Fruit fly (Drosophila melanogaster) whole organism, prepupa: Measurements from ENCODE around the gene CG4161.

Source experiments
- Blimp-1 ChIP-seq: fragments of 200-800 bp; sonication (Bioruptor generic); optimal IDR thresholded peaks from 3 replicates; lab custom pipeline; 2017; ENCODE audit warnings: missing biosample characterization, missing genetic modification characterization, mild to moderate bottlenecking, moderate library complexity, missing genetic modification reagents
- CG10631 ChIP-seq: fragments of 200-800 bp; sonication (Bioruptor generic); optimal IDR thresholded peaks from 2 replicates; lab custom pipeline; 2016; ENCODE audit warnings: missing biosample characterization, missing genetic modification characterization
- CG10669 ChIP-seq: fragments of 200-800 bp; sonication (Bioruptor generic); optimal IDR thresholded peaks from 3 replicates; lab custom pipeline; 2018; ENCODE audit warnings: missing biosample characterization, mild to moderate bottlenecking, missing genetic modification characterization, moderate library complexity
- CG11294 ChIP-seq: fragments of 200-800 bp; sonication (Bioruptor generic); IDR thresholded peaks from 2 replicates; pipeline ENCODE4 v1.3.6; 2022; ENCODE audit warnings: missing biosample characterization, missing genetic modification characterization
- CG11762 ChIP-seq: fragments of 200-800 bp; sonication (Bioruptor generic); optimal IDR thresholded peaks from 3 replicates; lab custom pipeline; 2016; ENCODE audit warnings: missing biosample characterization, missing genetic modification characterization; ENCODE audit not compliant: insufficient read depth
- CG15336 ChIP-seq: fragments of 200-800 bp; sonication (Bioruptor generic); IDR thresholded peaks from 2 replicates; pipeline ENCODE4 v1.3.6; 2022; ENCODE audit warnings: missing biosample characterization, missing genetic modification characterization
- CG1621 ChIP-seq: fragments of 200-800 bp; sonication (Bioruptor generic); optimal IDR thresholded peaks from 3 replicates; lab custom pipeline; 2018; ENCODE audit warnings: missing biosample characterization, mild to moderate bottlenecking, missing genetic modification characterization
- CG3032 ChIP-seq: fragments of 200-800 bp; optimal IDR thresholded peaks from 2 replicates; lab custom pipeline; 2019; ENCODE audit warnings: missing biosample characterization, mild to moderate bottlenecking, missing genetic modification characterization, moderate library complexity
- CG31627 ChIP-seq: fragments of 200-800 bp; sonication (Bioruptor generic); optimal IDR thresholded peaks from 3 replicates; lab custom pipeline; 2016; ENCODE audit warnings: missing biosample characterization, missing genetic modification characterization
- CG32006 ChIP-seq: fragments of 200-800 bp; sonication (Bioruptor generic); optimal IDR thresholded peaks from 3 replicates; lab custom pipeline; 2017; ENCODE audit warnings: missing biosample characterization, mild to moderate bottlenecking, missing genetic modification characterization
- CG34406 ChIP-seq: fragments of 200-800 bp; sonication (Bioruptor generic); optimal IDR thresholded peaks from 3 replicates; lab custom pipeline; 2016; ENCODE audit warnings: missing biosample characterization, missing genetic modification characterization
- CG3919 ChIP-seq: fragments of 200-800 bp; sonication (Bioruptor generic); optimal IDR thresholded peaks from 3 replicates; lab custom pipeline; 2016; ENCODE audit warnings: missing biosample characterization, missing genetic modification characterization
- CG4318 ChIP-seq: fragments of 200-800 bp; sonication (Bioruptor generic); optimal IDR thresholded peaks from 3 replicates; lab custom pipeline; 2017; ENCODE audit warnings: missing biosample characterization, mild to moderate bottlenecking, missing genetic modification characterization
- CG6163 ChIP-seq: fragments of 200-800 bp; sonication (Bioruptor generic); IDR thresholded peaks from 3 replicates; pipeline ENCODE4 v1.3.6; 2022; ENCODE audit warnings: missing biosample characterization, missing genetic modification characterization
- CG6276 ChIP-seq: fragments of 200-800 bp; sonication (Bioruptor generic); optimal IDR thresholded peaks from 2 replicates; lab custom pipeline; 2017; ENCODE audit warnings: missing biosample characterization, mild to moderate bottlenecking, missing genetic modification characterization
- CG6792 ChIP-seq: fragments of 200-800 bp; sonication (Bioruptor generic); optimal IDR thresholded peaks from 3 replicates; lab custom pipeline; 2016; ENCODE audit warnings: missing biosample characterization, missing genetic modification characterization
- CG6808 ChIP-seq: fragments of 200-800 bp; sonication (Bioruptor generic); optimal IDR thresholded peaks from 3 replicates; lab custom pipeline; 2017; ENCODE audit warnings: missing biosample characterization, missing genetic modification characterization, mild to moderate bottlenecking, moderate library complexity, missing genetic modification reagents
- CG8119 ChIP-seq: fragments of 200-800 bp; sonication (Bioruptor generic); IDR thresholded peaks from 3 replicates; pipeline ENCODE4 v1.3.6; 2022; ENCODE audit warnings: missing biosample characterization, missing genetic modification characterization
- CG8632 ChIP-seq: fragments of 200-800 bp; sonication (Bioruptor generic); optimal IDR thresholded peaks from 3 replicates; lab custom pipeline; 2016; ENCODE audit warnings: missing biosample characterization, missing genetic modification characterization
- CG9139 ChIP-seq: fragments of 200-800 bp; sonication (Bioruptor generic); optimal IDR thresholded peaks from 3 replicates; lab custom pipeline; 2017; ENCODE audit warnings: missing biosample characterization, mild to moderate bottlenecking, missing genetic modification characterization
- Eip75B ChIP-seq: fragments of 200-800 bp; sonication (Bioruptor generic); optimal IDR thresholded peaks from 3 replicates; lab custom pipeline; 2016; ENCODE audit warnings: missing biosample characterization, missing genetic modification characterization
- Eip78C ChIP-seq: fragments of 200-800 bp; sonication (Bioruptor generic); peaks from one replicate; lab custom pipeline; 2016; ENCODE audit warnings: missing biosample characterization, missing genetic modification characterization
- Eip93F ChIP-seq: fragments of 200-800 bp; sonication (Bioruptor generic); optimal IDR thresholded peaks from 2 replicates; lab custom pipeline; 2016; ENCODE audit warnings: missing biosample characterization, mild to moderate bottlenecking, missing genetic modification characterization
- Ets21C ChIP-seq: fragments of 200-800 bp; sonication (Bioruptor generic); optimal IDR thresholded peaks from 3 replicates; lab custom pipeline; 2016; ENCODE audit warnings: missing biosample characterization, missing genetic modification characterization
- Ets96B ChIP-seq: fragments of 200-800 bp; optimal IDR thresholded peaks from 2 replicates; lab custom pipeline; 2019; ENCODE audit warnings: missing biosample characterization, mild to moderate bottlenecking, missing genetic modification characterization, moderate library complexity
- Gug ChIP-seq: fragments of 200-800 bp; sonication (Bioruptor generic); IDR thresholded peaks from 2 replicates; pipeline ENCODE4 v1.3.6; 2022; ENCODE audit warnings: missing biosample characterization, missing genetic modification characterization
- Hr38 ChIP-seq: sonication (Bioruptor generic); optimal IDR thresholded peaks from 2 replicates; lab custom pipeline; 2016; ENCODE audit warnings: missing biosample characterization, missing genetic modification characterization
- Hr39 ChIP-seq: fragments of 200-800 bp; sonication (Bioruptor generic); optimal IDR thresholded peaks from 2 replicates; lab custom pipeline; 2016; ENCODE audit warnings: missing biosample characterization, missing genetic modification characterization
- Hr4 ChIP-seq: fragments of 200-800 bp; sonication (Bioruptor generic); optimal IDR thresholded peaks from 3 replicates; lab custom pipeline; 2016; ENCODE audit warnings: missing biosample characterization, missing genetic modification characterization
- Lpt ChIP-seq: fragments of 200-800 bp; sonication (Bioruptor generic); optimal IDR thresholded peaks from 3 replicates; lab custom pipeline; 2016; ENCODE audit warnings: missing biosample characterization, missing genetic modification characterization
- Met ChIP-seq: fragments of 200-800 bp; sonication (Bioruptor generic); optimal IDR thresholded peaks from 3 replicates; lab custom pipeline; 2016; ENCODE audit warnings: missing biosample characterization, missing genetic modification characterization
- Sox102F ChIP-seq: fragments of 200-800 bp; sonication (Bioruptor generic); optimal IDR thresholded peaks from 2 replicates; lab custom pipeline; 2016; ENCODE audit warnings: missing biosample characterization, mild to moderate bottlenecking, missing genetic modification characterization
- Sox14 ChIP-seq: fragments of 200-800 bp; sonication (Bioruptor generic); optimal IDR thresholded peaks from 3 replicates; lab custom pipeline; 2016; ENCODE audit warnings: missing biosample characterization, missing genetic modification characterization
- Sox15 ChIP-seq: fragments of 200-800 bp; sonication (Bioruptor generic); optimal IDR thresholded peaks from 3 replicates; lab custom pipeline; 2016; ENCODE audit warnings: missing biosample characterization, missing genetic modification characterization
- achi ChIP-seq: fragments of 200-800 bp; sonication (Bioruptor generic); optimal IDR thresholded peaks from 3 replicates; lab custom pipeline; 2016; ENCODE audit warnings: missing biosample characterization, missing genetic modification characterization
- acj6 ChIP-seq: fragments of 200-800 bp; sonication (Bioruptor generic); optimal IDR thresholded peaks from 3 replicates; lab custom pipeline; 2016; ENCODE audit warnings: missing biosample characterization, missing genetic modification characterization
- dac ChIP-seq: fragments of 200-800 bp; sonication (Bioruptor generic); optimal IDR thresholded peaks from 2 replicates; lab custom pipeline; 2017; ENCODE audit warnings: missing biosample characterization, mild to moderate bottlenecking, missing genetic modification characterization
- dsx ChIP-seq: fragments of 200-800 bp; optimal IDR thresholded peaks from 3 replicates; lab custom pipeline; 2019; ENCODE audit warnings: missing biosample characterization, mild to moderate bottlenecking, missing genetic modification characterization, moderate library complexity; ENCODE audit not compliant: poor library complexity, severe bottlenecking
- eg ChIP-seq: fragments of 200-800 bp; sonication (Bioruptor generic); IDR thresholded peaks from 3 replicates; pipeline ENCODE4 v1.3.6; 2022; ENCODE audit warnings: missing biosample characterization, missing genetic modification characterization
- esn ChIP-seq: fragments of 200-800 bp; sonication (Bioruptor generic); optimal IDR thresholded peaks from 2 replicates; lab custom pipeline; 2016; ENCODE audit warnings: missing biosample characterization, mild to moderate bottlenecking, missing genetic modification characterization, moderate library complexity
- fd59A ChIP-seq: fragments of 200-800 bp; sonication (Bioruptor generic); optimal IDR thresholded peaks from 2 replicates; lab custom pipeline; 2017; ENCODE audit warnings: missing biosample characterization, mild to moderate bottlenecking, missing genetic modification characterization, missing genetic modification reagents
- fd85E ChIP-seq: fragments of 200-800 bp; sonication (Bioruptor generic); optimal IDR thresholded peaks from 3 replicates; lab custom pipeline; 2016; ENCODE audit warnings: missing biosample characterization, missing genetic modification characterization
- fkh ChIP-seq: fragments of 200-800 bp; sonication (Bioruptor generic); optimal IDR thresholded peaks from 3 replicates; lab custom pipeline; 2017; ENCODE audit warnings: missing biosample characterization, mild to moderate bottlenecking, missing genetic modification characterization, moderate library complexity
- pdm3 ChIP-seq: fragments of 200-800 bp; sonication (Bioruptor generic); optimal IDR thresholded peaks from 3 replicates; lab custom pipeline; 2016; ENCODE audit warnings: missing biosample characterization, missing genetic modification characterization
- salr ChIP-seq, 2 experiments: fragments of 200-800 bp; sonication (Bioruptor generic); optimal IDR thresholded peaks; 3 replicates each; lab custom pipeline; 2016 to 2018; ENCODE audit warnings: missing biosample characterization in 2 of 2, missing genetic modification characterization in 2 of 2, mild to moderate bottlenecking in 1 of 2
- spab ChIP-seq: fragments of 200-800 bp; sonication (Bioruptor generic); optimal IDR thresholded peaks from 2 replicates; lab custom pipeline; 2017; ENCODE audit warnings: missing biosample characterization, mild to moderate bottlenecking, missing genetic modification characterization, missing genetic modification reagents
- ss ChIP-seq, 2 experiments: fragments of 200-800 bp; sonication (Bioruptor generic); optimal IDR thresholded peaks; 2 replicates in 1 of 2; 3 replicates in 1 of 2; lab custom pipeline; 2017 to 2018; ENCODE audit warnings: mild to moderate bottlenecking in 2 of 2, missing biosample characterization in 2 of 2, missing genetic modification characterization in 2 of 2, moderate library complexity in 1 of 2
- svp ChIP-seq: fragments of 200-800 bp; sonication (Bioruptor generic); peaks from one replicate; lab custom pipeline; 2016; ENCODE audit warnings: missing biosample characterization, missing genetic modification characterization
- topi ChIP-seq: fragments of 200-800 bp; sonication (Bioruptor generic); optimal IDR thresholded peaks from 3 replicates; lab custom pipeline; 2016; ENCODE audit warnings: missing biosample characterization, missing genetic modification characterization
- vri ChIP-seq: fragments of 200-800 bp; sonication (Bioruptor generic); optimal IDR thresholded peaks from 3 replicates; lab custom pipeline; 2016; ENCODE audit warnings: missing biosample characterization, mild to moderate bottlenecking, missing genetic modification characterization

Gene CG4161

DNA sequence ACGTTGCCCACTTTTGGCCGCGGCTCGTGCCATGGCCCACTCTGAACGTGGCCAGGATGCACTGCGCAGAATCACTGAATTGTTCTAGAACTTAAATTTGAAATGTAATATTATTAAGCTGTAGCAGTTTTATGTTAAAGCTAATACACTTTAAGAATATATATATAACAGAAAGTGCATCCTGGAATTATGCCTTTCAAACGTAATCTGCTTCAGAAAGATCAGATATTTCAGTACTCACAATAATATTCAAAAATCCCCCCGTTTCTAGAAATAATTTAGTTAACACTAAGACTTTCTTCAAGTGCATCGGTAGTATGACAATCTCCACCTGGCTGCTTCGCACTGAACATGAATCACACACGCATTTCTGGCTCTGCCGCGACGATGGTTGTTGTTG is 40.7 kb upstream of the CG4161 start (continued):
- TF ChIP-seq Met (GFP tag; lab: Kevin White, UChicago): peak; percentile 5
- peak; percentile 33 for TF ChIP-seq Hr39 (GFP tag; lab: Kevin White, UChicago)
- peak; percentile 84 for TF ChIP-seq CG4318 (GFP tag; lab: Kevin White, UChicago)
- peak; percentile 45 for TF ChIP-seq CG6808 (GFP tag; lab: Kevin White, UChicago)
- TF ChIP-seq Blimp-1 (GFP tag; lab: Kevin White, UChicago): no peak
- TF ChIP-seq CG10669: peak; percentile 36
- peak; percentile 81 for TF ChIP-seq Eip78C (GFP tag; lab: Kevin White, UChicago)
- TF ChIP-seq Sox102F (GFP tag; lab: Kevin White, UChicago): peak; percentile 7
- peak; percentile 81 for TF ChIP-seq eg
- TF ChIP-seq CG9139 (GFP tag; lab: Kevin White, UChicago): no peak

dm6 chr2L:15396796-15397195 is 36.3 kb upstream of the CG4161 start:
- TF ChIP-seq Lpt (GFP tag; lab: Kevin White, UChicago) (no peak), CG31627 (GFP tag; lab: Kevin White, UChicago) (no peak), fd85E (no peak), ss (GFP tag; optimal IDR thresholded peaks at IDR 0.05; lab: Kevin White, UChicago) (peak in 1 of 2 experiments; percentile 14), CG11762 (GFP tag; lab: Kevin White, UChicago) (no peak), Hr38 (GFP tag; lab: Kevin White, UChicago) (no peak), acj6 (peak; percentile 4), Blimp-1 (GFP tag; lab: Kevin White, UChicago) (no peak), CG10631 (GFP tag; lab: Kevin White, UChicago) (peak; percentile 26), Eip78C (GFP tag; lab: Kevin White, UChicago) (peak; percentile 61), Eip93F (no peak), CG8632 (GFP tag; lab: Kevin White, UChicago) (peak; percentile 23), Ets96B (tag; lab: Kevin White, UChicago) (peak; percentile 62), CG8119 (GFP tag; lab: Robert Waterston, UW) (no peak), CG34406 (peak; percentile 34), achi (peak; percentile 20), Eip75B (GFP tag; lab: Kevin White, UChicago) (no peak), esn (peak; percentile 36), CG11294 (no peak), spab (GFP tag; lab: Kevin White, UChicago) (peak; percentile 20), Met (GFP tag; lab: Kevin White, UChicago) (no peak), CG3032 (tag; lab: Kevin White, UChicago) (peak; percentile 53), dsx (GFP tag; lab: Kevin White, UChicago) (peak; percentile 3), CG32006 (GFP tag; lab: Kevin White, UChicago) (no peak), fd59A (GFP tag; lab: Kevin White, UChicago) (no peak), Sox15 (GFP tag; lab: Kevin White, UChicago) (no peak), CG6163 (GFP tag; lab: Robert Waterston, UW) (no peak), pdm3 (GFP tag; lab: Kevin White, UChicago) (no peak), topi (GFP tag; lab: Kevin White, UChicago) (peak; percentile 29), Gug (GFP tag; lab: Robert Waterston, UW) (no peak), Hr4 (GFP tag; lab: Kevin White, UChicago) (no peak), CG6808 (GFP tag; lab: Kevin White, UChicago) (peak; percentile 21), fkh (GFP tag; lab: Kevin White, UChicago) (no peak), vri (no peak), Sox14 (GFP tag; lab: Kevin White, UChicago) (no peak), CG10669 (peak; percentile 39), Ets21C (no peak), svp (GFP tag; lab: Kevin White, UChicago) (peak; percentile 2), salr (GFP tag; optimal IDR thresholded peaks at IDR 0.05; lab: Kevin White, UChicago) (no peak), Sox102F (GFP tag; lab: Kevin White, UChicago) (no peak), CG15336 (GFP tag; lab: Robert Waterston, UW) (no peak), dac (GFP tag; lab: Kevin White, UChicago) (no peak), CG1621 (no peak), CG3919 (GFP tag; lab: Kevin White, UChicago) (peak; percentile 1), CG6792 (no peak), CG6276 (no peak)
